Fruit fly (Drosophila melanogaster) S2 (cell line): Measurements from ENCODE around the gene mew.

Source experiments
- CG8478 ChIP-seq: fragments of >200 bp; optimal IDR thresholded peaks from 2 replicates; lab custom pipeline; 2018
- CTCF ChIP-seq, 2 experiments: fragments of >200 bp; optimal IDR thresholded peaks; 2 replicates each; lab custom pipeline; 2018

dm6 chrX:13303656-13304647 lies 45.7 kb upstream of the mew start:
- TF ChIP-seq CTCF (optimal IDR thresholded peaks at IDR 0.05; lab: Kevin White, UChicago) (no peak), CG8478 (lab: Kevin White, UChicago) (no peak)
